Worm (Caenorhabditis elegans) whole organism, late embryonic: ENCODE results near the gene T10H4.4.

Source experiments
- ama-1 ChIP-seq: fragments of 150-350 bp; optimal IDR thresholded peaks from 2 replicates; lab custom pipeline; 2014
- fkh-6 ChIP-seq: sonication (generic microtip); optimal IDR thresholded peaks from 2 replicates; lab custom pipeline; 2016; ENCODE audit warnings: missing genetic modification characterization, missing compliant biosample characterization
- pqm-1 ChIP-seq: sonication (generic microtip); optimal IDR thresholded peaks from 2 replicates; lab custom pipeline; 2016; ENCODE audit warnings: missing genetic modification characterization, missing compliant biosample characterization
- tbx-2 ChIP-seq: sonication (generic microtip); optimal IDR thresholded peaks from 2 replicates; lab custom pipeline; 2016; ENCODE audit warnings: missing genetic modification characterization, missing compliant biosample characterization

DNA sequence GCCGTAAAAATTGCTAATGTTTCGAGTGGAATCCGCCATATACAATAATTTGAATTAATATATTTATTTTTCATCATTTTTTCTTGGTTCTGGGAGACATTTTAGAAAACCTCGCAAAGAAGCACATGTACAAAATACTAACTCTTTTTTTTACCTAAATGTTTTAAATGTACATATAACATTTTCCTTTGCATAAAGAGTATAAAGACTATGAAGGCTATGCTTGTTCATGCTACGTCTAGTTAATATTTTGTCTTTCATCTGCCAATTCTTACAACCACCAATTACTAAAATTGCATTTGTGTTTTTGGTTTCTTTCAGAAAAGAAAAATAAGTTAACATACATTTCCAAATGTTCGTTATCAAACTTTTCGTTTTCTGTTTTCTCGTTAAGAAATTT is 50.8 kb downstream of the T10H4.4 start, which contains the start of gene irld-25:
- TF ChIP-seq fkh-6 (tag; lab: Kevin White, UChicago) (no peak), tbx-2 (tag; lab: Kevin White, UChicago) (no peak), ama-1 (lab: Kevin White, UChicago) (no peak), pqm-1 (no peak)
